Worm (Caenorhabditis elegans) whole organism, L1 larva: ENCODE measurements around the gene Y17G7B.23.
A peak's percentile ranks its signal among the peaks of the same experiment; 100 is the strongest.

Experiments
- C04F5.9 ChIP-seq: sonication (generic microtip); optimal IDR thresholded peaks from 2 replicates; lab custom pipeline; 2016; ENCODE audit warnings: missing genetic modification characterization, missing compliant biosample characterization
- C34B4.2 ChIP-seq: sonication (generic microtip); optimal IDR thresholded peaks from 2 replicates; lab custom pipeline; 2017; ENCODE audit warnings: mild to moderate bottlenecking, missing genetic modification characterization, missing compliant biosample characterization
- F16B12.6 ChIP-seq: fragments of 150-350 bp; optimal IDR thresholded peaks from 2 replicates; lab custom pipeline; 2014; ENCODE audit warnings: missing biosample characterization, missing genetic modification characterization
- Y116A8C.19 ChIP-seq: sonication (generic microtip); optimal IDR thresholded peaks from 2 replicates; lab custom pipeline; 2016; ENCODE audit warnings: missing compliant biosample characterization, missing genetic modification characterization, borderline replicate concordance
- ceh-63 ChIP-seq: fragments of 200-800 bp; sonication (Bioruptor generic); optimal IDR thresholded peaks from 2 replicates; lab custom pipeline; 2018; ENCODE audit warnings: mild to moderate bottlenecking, missing genetic modification characterization, missing compliant biosample characterization
- ceh-8 ChIP-seq: fragments of 200-800 bp; sonication (Bioruptor generic); optimal IDR thresholded peaks from 2 replicates; lab custom pipeline; 2018; ENCODE audit warnings: mild to moderate bottlenecking, missing genetic modification characterization, moderate library complexity, missing compliant biosample characterization
- dpl-1 ChIP-seq, 3 experiments: fragments of 150-350 bp in 2 of 3; sonication (generic microtip) in 1 of 3; optimal IDR thresholded peaks; 2 replicates each; lab custom pipeline; 2014 to 2017; ENCODE audit warnings: missing biosample characterization in 3 of 3, missing genetic modification characterization in 3 of 3, missing genetic modification reagents in 3 of 3
- dsc-1 ChIP-seq: sonication (generic microtip); optimal IDR thresholded peaks from 2 replicates; lab custom pipeline; 2016; ENCODE audit warnings: mild to moderate bottlenecking, missing genetic modification characterization, missing compliant biosample characterization
- efl-1 ChIP-seq, 4 experiments: fragments of 150-350 bp; optimal IDR thresholded peaks in 3 of 4; peaks in 1 of 4; 1 replicate in 1 of 4; 2 replicates in 3 of 4; lab custom pipeline; 2014; ENCODE audit warnings: missing biosample characterization in 2 of 4, missing genetic modification characterization in 2 of 4, missing genetic modification reagents in 2 of 4
- elt-2 ChIP-seq: sonication (generic microtip); optimal IDR thresholded peaks from 2 replicates; lab custom pipeline; 2016; ENCODE audit warnings: missing genetic modification characterization, mild to moderate bottlenecking, inconsistent platforms, missing compliant biosample characterization, missing genetic modification reagents
- elt-3 ChIP-seq, 6 experiments: fragments of 150-350 bp in 1 of 6; sonication (generic microtip); optimal IDR thresholded peaks; 2 replicates each; lab custom pipeline; 2017 to 2018; ENCODE audit warnings: missing biosample characterization in 6 of 6, missing genetic modification characterization in 6 of 6, inconsistent platforms in 1 of 6
- ets-5 ChIP-seq: fragments of 200-800 bp; sonication (Bioruptor generic); IDR thresholded peaks from 2 replicates; pipeline ENCODE4 v1.3.6; 2022; ENCODE audit warnings: missing genetic modification characterization, missing compliant biosample characterization
- fkh-10 ChIP-seq: sonication (generic microtip); optimal IDR thresholded peaks from 2 replicates; lab custom pipeline; 2017; ENCODE audit warnings: missing biosample characterization, missing genetic modification reagents, missing genetic modification characterization
- irx-1 ChIP-seq: sonication (generic microtip); optimal IDR thresholded peaks from 2 replicates; lab custom pipeline; 2016; ENCODE audit warnings: missing genetic modification characterization, missing compliant biosample characterization
- isw-1 ChIP-seq: fragments of 200-800 bp; sonication (Bioruptor generic); IDR thresholded peaks from 2 replicates; pipeline ENCODE4 v1.3.6; 2022; ENCODE audit warnings: missing genetic modification characterization, missing compliant biosample characterization
- lin-13 ChIP-seq: fragments of 150-350 bp; optimal IDR thresholded peaks from 2 replicates; lab custom pipeline; 2014; ENCODE audit warnings: missing biosample characterization, missing genetic modification reagents, missing genetic modification characterization
- lin-14 ChIP-seq: fragments of 200-800 bp; sonication (Bioruptor generic); optimal IDR thresholded peaks from 2 replicates; lab custom pipeline; 2018; ENCODE audit warnings: mild to moderate bottlenecking, missing genetic modification characterization, moderate library complexity, missing compliant biosample characterization
- lin-15B ChIP-seq: fragments of 150-350 bp; sonication (generic microtip); optimal IDR thresholded peaks from 3 replicates; lab custom pipeline; 2014; ENCODE audit warnings: missing biosample characterization, missing genetic modification characterization
- lin-35 ChIP-seq, 2 experiments: fragments of 150-350 bp; optimal IDR thresholded peaks; 2 replicates each; lab custom pipeline; 2014; ENCODE audit warnings: missing biosample characterization in 2 of 2, missing genetic modification characterization in 2 of 2, missing genetic modification reagents in 2 of 2
- lsy-2 ChIP-seq, 2 experiments: fragments of 150-350 bp; optimal IDR thresholded peaks; 2 replicates each; lab custom pipeline; 2014; ENCODE audit warnings: missing biosample characterization in 2 of 2, missing genetic modification characterization in 2 of 2
- mdl-1 ChIP-seq, 2 experiments: fragments of 150-350 bp; optimal IDR thresholded peaks; 2 replicates each; lab custom pipeline; 2014 to 2017; ENCODE audit warnings: missing biosample characterization in 2 of 2, missing genetic modification characterization in 2 of 2, inconsistent platforms in 1 of 2
- mep-1 ChIP-seq: fragments of 150-350 bp; optimal IDR thresholded peaks from 2 replicates; lab custom pipeline; 2014; ENCODE audit warnings: missing biosample characterization, missing genetic modification characterization
- nhr-71 ChIP-seq: sonication (generic microtip); optimal IDR thresholded peaks from 2 replicates; lab custom pipeline; 2016; ENCODE audit warnings: mild to moderate bottlenecking, missing genetic modification characterization, moderate library complexity, missing compliant biosample characterization
- nhr-85 ChIP-seq: sonication (generic microtip); peaks from one replicate; lab custom pipeline; 2016; ENCODE audit warnings: missing genetic modification characterization, inconsistent platforms, missing compliant biosample characterization
- pax-3 ChIP-seq: fragments of 200-800 bp; sonication (Bioruptor generic); optimal IDR thresholded peaks from 2 replicates; lab custom pipeline; 2018; ENCODE audit warnings: mild to moderate bottlenecking, missing genetic modification characterization, moderate library complexity, missing compliant biosample characterization
- skn-1 ChIP-seq: fragments of 150-350 bp; optimal IDR thresholded peaks from 2 replicates; lab custom pipeline; 2014; ENCODE audit warnings: missing biosample characterization, missing genetic modification characterization
- snu-23 ChIP-seq: sonication (generic microtip); optimal IDR thresholded peaks from 2 replicates; lab custom pipeline; 2016; ENCODE audit warnings: missing genetic modification characterization, missing compliant biosample characterization
- tlp-1 ChIP-seq: fragments of 150-350 bp; optimal IDR thresholded peaks from 2 replicates; lab custom pipeline; 2014; ENCODE audit warnings: missing biosample characterization, missing genetic modification characterization
- unc-130 ChIP-seq: fragments of 150-350 bp; optimal IDR thresholded peaks from 2 replicates; lab custom pipeline; 2017; ENCODE audit warnings: missing biosample characterization, missing genetic modification characterization, inconsistent platforms
- unc-62 ChIP-seq: fragments of 150-350 bp; optimal IDR thresholded peaks from 2 replicates; lab custom pipeline; 2014; ENCODE audit warnings: missing biosample characterization, missing genetic modification reagents, missing genetic modification characterization
- unc-86 ChIP-seq: sonication (generic microtip); optimal IDR thresholded peaks from 2 replicates; lab custom pipeline; 2016; ENCODE audit warnings: missing genetic modification characterization, missing compliant biosample characterization

Y17G7B.23 gene

ce11 chrII:12006575-12007098, 7.6 kb downstream of the Y17G7B.23 start, which contains the start of gene mcm-2 (continued):
- peak; percentile 3 for TF ChIP-seq unc-130
- no peak for TF ChIP-seq unc-62
- TF ChIP-seq elt-3 (tag; optimal IDR thresholded peaks at IDR 0.05; lab: Kevin White, UChicago): no peak
- peak; percentile 73 for TF ChIP-seq lin-15B (tag; lab: Kevin White, UChicago)
- TF ChIP-seq pax-3 (tag; lab: Kevin White, UChicago): no peak
- peak; percentile 75 for TF ChIP-seq unc-86 (tag; lab: Kevin White, UChicago)
- peak; percentile 69 for TF ChIP-seq mep-1 (tag; lab: Kevin White, UChicago)
- TF ChIP-seq dsc-1 (tag; lab: Kevin White, UChicago): peak; percentile 35
- TF ChIP-seq lin-13 (GFP tag; lab: Kevin White, UChicago): peak; percentile 67
- TF ChIP-seq C04F5.9: no peak
- TF ChIP-seq ceh-8 (GFP tag; lab: Kevin White, UChicago): no peak

- TF ChIP-seq Y116A8C.19: no peak
- TF ChIP-seq tlp-1: no peak
- no peak for TF ChIP-seq unc-86 (tag; lab: Kevin White, UChicago)
- TF ChIP-seq lsy-2 (tag; optimal IDR thresholded peaks at IDR 0.05; lab: Kevin White, UChicago): no peak
- no peak for TF ChIP-seq fkh-10 (GFP tag; lab: Kevin White, UChicago)
- no peak for TF ChIP-seq unc-130
- no peak for TF ChIP-seq ets-5 (GFP tag; lab: Robert Waterston, UW)
- no peak for TF ChIP-seq C04F5.9
- no peak for TF ChIP-seq isw-1 (GFP tag; lab: Robert Waterston, UW)
- no peak for TF ChIP-seq lin-14 (GFP tag; lab: Kevin White, UChicago)
- TF ChIP-seq ceh-63 (GFP tag; lab: Kevin White, UChicago): no peak
- TF ChIP-seq irx-1 (tag; lab: Kevin White, UChicago): no peak
- TF ChIP-seq C34B4.2 (tag; lab: Kevin White, UChicago): no peak
Measured at ce11 chrII:12008772-12009171, 9.8 kb downstream of the Y17G7B.23 start, which contains the start of gene glb-29. glb-29 (plus strand) TSS chrII:12009072.

- TF ChIP-seq lsy-2 (tag; optimal IDR thresholded peaks at IDR 0.05; lab: Kevin White, UChicago): peak; percentile 56 to 90
- no peak for TF ChIP-seq nhr-85 (tag; lab: Kevin White, UChicago)
- peak; percentile 79 for TF ChIP-seq F16B12.6 (tag; lab: Kevin White, UChicago)
- no peak for TF ChIP-seq mdl-1 (tag; optimal IDR thresholded peaks at IDR 0.05; lab: Kevin White, UChicago)
- peak in 1 of 2 experiments; percentile 23 for TF ChIP-seq lin-35 (GFP tag; optimal IDR thresholded peaks at IDR 0.05; lab: Kevin White, UChicago)
- TF ChIP-seq efl-1 (optimal IDR thresholded peaks at IDR 0.05; lab: Kevin White, UChicago): peak; percentile 4 to 21
- TF ChIP-seq efl-1 (GFP tag; optimal IDR thresholded peaks at IDR 0.05 in 1 of 2; lab: Kevin White, UChicago): peak; percentile 18 to 92
- TF ChIP-seq unc-130: no peak
- peak; percentile 22 for TF ChIP-seq mep-1 (tag; lab: Kevin White, UChicago)
- peak in 1 of 3 experiments; percentile 37 for TF ChIP-seq dpl-1 (GFP tag; optimal IDR thresholded peaks at IDR 0.05; lab: Kevin White, UChicago)
- peak; percentile 48 for TF ChIP-seq skn-1 (tag; lab: Kevin White, UChicago)
- TF ChIP-seq snu-23 (GFP tag; lab: Kevin White, UChicago): peak; percentile 5
Measured at ce11 chrII:12023315-12023878, 24.4 kb downstream of the Y17G7B.23 start, which contains the start of gene Y17G7B.12. Y17G7B.12 (plus strand) TSS chrII:12023861.

- TF ChIP-seq nhr-71 (tag; lab: Kevin White, UChicago): no peak
- TF ChIP-seq efl-1 (optimal IDR thresholded peaks at IDR 0.05; lab: Kevin White, UChicago): no peak
- TF ChIP-seq efl-1 (GFP tag; optimal IDR thresholded peaks at IDR 0.05 in 1 of 2; lab: Kevin White, UChicago): peak in 1 of 2 experiments; percentile 34
- TF ChIP-seq elt-2 (tag; lab: Kevin White, UChicago): peak; percentile 47
Measured at ce11 chrII:12027697-12028245, 28.8 kb downstream of the Y17G7B.23 start, which contains the start of gene Y17G7B.8. Y17G7B.8 (minus strand) TSS chrII:12027747.
